Worm (Caenorhabditis elegans): ENCODE results near the gene zim-3.

zim-3 gene

ce11 chrIV:10606575-10607080 is 48.1 kb downstream of the zim-3 start, which contains the start of gene R09H10.3:
Gene R09H10.3 (plus strand): TSS chrIV:10607030.
- TF ChIP-seq eor-1 (tag; optimal IDR thresholded peaks at IDR 0.05) (no peak), elt-2 (tag; optimal IDR thresholded peaks at IDR 0.05) (peak; percentile 77), pqm-1 (tag; optimal IDR thresholded peaks at IDR 0.05) (peak; percentile 19)

- TF ChIP-seq nfya-1 (tag; optimal IDR thresholded peaks at IDR 0.05; ENCODE audit: insufficient read depth): no peak
- TF ChIP-seq eor-1 (tag; optimal IDR thresholded peaks at IDR 0.05): no peak
- no peak for TF ChIP-seq pqm-1 (tag; optimal IDR thresholded peaks at IDR 0.05)
- TF ChIP-seq hmg-11 (tag; optimal IDR thresholded peaks at IDR 0.05): no peak
- no peak for TF ChIP-seq pha-4 (tag; optimal IDR thresholded peaks at IDR 0.05)
- TF ChIP-seq elt-1 (tag; optimal IDR thresholded peaks at IDR 0.05): no peak
- no peak for TF ChIP-seq nhr-28 (tag; optimal IDR thresholded peaks at IDR 0.05)
- TF ChIP-seq ceh-28 (tag; optimal IDR thresholded peaks at IDR 0.05): no peak
- no peak for TF ChIP-seq zag-1 (tag; optimal IDR thresholded peaks at IDR 0.05)
- no peak for TF ChIP-seq nhr-76 (tag; optimal IDR thresholded peaks at IDR 0.05)
Measured at ce11 chrIV:10608275-10608674, 49.8 kb downstream of the zim-3 start, which contains the start of gene R09H10.6. Gene R09H10.6 (plus strand): TSS chrIV:10608575.

- no peak for TF ChIP-seq nhr-77 (tag; optimal IDR thresholded peaks at IDR 0.05)
- TF ChIP-seq nhr-43 (tag; optimal IDR thresholded peaks at IDR 0.05; ENCODE audit: poor library complexity, severe bottlenecking): no peak
- TF ChIP-seq ZK546.5 (tag; optimal IDR thresholded peaks at IDR 0.05): no peak
- no peak for TF ChIP-seq fos-1 (tag; optimal IDR thresholded peaks at IDR 0.05)
- TF ChIP-seq skn-1 (tag; optimal IDR thresholded peaks at IDR 0.05): no peak
- TF ChIP-seq elt-2 (tag; optimal IDR thresholded peaks at IDR 0.05): no peak
- no peak for TF ChIP-seq nhr-237 (tag; optimal IDR thresholded peaks at IDR 0.05)
- no peak for TF ChIP-seq nhr-76 (tag; optimal IDR thresholded peaks at IDR 0.05)
- no peak for TF ChIP-seq sea-2 (GFP tag; optimal IDR thresholded peaks at IDR 0.05)
- TF ChIP-seq nfya-1 (tag; optimal IDR thresholded peaks at IDR 0.05; ENCODE audit: insufficient read depth): no peak
- TF ChIP-seq nhr-12 (tag; optimal IDR thresholded peaks at IDR 0.05): no peak
- TF ChIP-seq nhr-25 (tag; optimal IDR thresholded peaks at IDR 0.05): no peak
- no peak for TF ChIP-seq ama-1 (optimal IDR thresholded peaks at IDR 0.05)
- TF ChIP-seq nhr-23 (tag; optimal IDR thresholded peaks at IDR 0.05): no peak
- TF ChIP-seq unc-62 (GFP tag; optimal IDR thresholded peaks at IDR 0.05): no peak
- TF ChIP-seq ztf-4 (tag; optimal IDR thresholded peaks at IDR 0.05): no peak
- no peak for TF ChIP-seq lin-39 (tag; optimal IDR thresholded peaks at IDR 0.05)
- no peak for TF ChIP-seq elt-1 (tag; optimal IDR thresholded peaks at IDR 0.05)
- TF ChIP-seq mml-1 (tag; optimal IDR thresholded peaks at IDR 0.05): no peak
Measured at ce11 chrIV:10609920-10610319, 51.4 kb downstream of the zim-3 start.
